Worm (Caenorhabditis elegans) whole organism, L1 larva: ENCODE data around the gene F55G11.10.

Experiments used
- C04F5.9 ChIP-seq: sonication (generic microtip); optimal IDR thresholded peaks from 2 replicates; lab custom pipeline; 2016; ENCODE audit warnings: missing genetic modification characterization, missing compliant biosample characterization
- C34B4.2 ChIP-seq: sonication (generic microtip); optimal IDR thresholded peaks from 2 replicates; lab custom pipeline; 2017; ENCODE audit warnings: mild to moderate bottlenecking, missing genetic modification characterization, missing compliant biosample characterization
- aha-1 ChIP-seq: fragments of 150-350 bp; optimal IDR thresholded peaks from 2 replicates; lab custom pipeline; 2014; ENCODE audit warnings: missing biosample characterization, missing genetic modification characterization
- alr-1 ChIP-seq: fragments of 200-800 bp; sonication (Bioruptor generic); optimal IDR thresholded peaks from 2 replicates; lab custom pipeline; 2018; ENCODE audit warnings: borderline replicate concordance, mild to moderate bottlenecking, missing genetic modification characterization, missing compliant biosample characterization
- aly-2 ChIP-seq: fragments of 150-350 bp; optimal IDR thresholded peaks from 2 replicates; lab custom pipeline; 2014; ENCODE audit warnings: missing biosample characterization, missing genetic modification characterization
- blmp-1 ChIP-seq: fragments of 150-350 bp; optimal IDR thresholded peaks from 2 replicates; lab custom pipeline; 2014; ENCODE audit warnings: missing biosample characterization, missing genetic modification characterization
- ceh-8 ChIP-seq: fragments of 200-800 bp; sonication (Bioruptor generic); optimal IDR thresholded peaks from 2 replicates; lab custom pipeline; 2018; ENCODE audit warnings: mild to moderate bottlenecking, missing genetic modification characterization, moderate library complexity, missing compliant biosample characterization
- ceh-88 ChIP-seq: fragments of 200-800 bp; sonication (Bioruptor generic); IDR thresholded peaks from 2 replicates; pipeline ENCODE4 v1.3.6; 2022; ENCODE audit warnings: missing genetic modification characterization, missing compliant biosample characterization
- ces-1 ChIP-seq: fragments of 150-350 bp; optimal IDR thresholded peaks from 2 replicates; lab custom pipeline; 2014; ENCODE audit warnings: missing biosample characterization, missing genetic modification reagents, missing genetic modification characterization
- dsc-1 ChIP-seq: sonication (generic microtip); optimal IDR thresholded peaks from 2 replicates; lab custom pipeline; 2016; ENCODE audit warnings: mild to moderate bottlenecking, missing genetic modification characterization, missing compliant biosample characterization
- efl-1 ChIP-seq, 4 experiments: fragments of 150-350 bp; optimal IDR thresholded peaks in 3 of 4; peaks in 1 of 4; 1 replicate in 1 of 4; 2 replicates in 3 of 4; lab custom pipeline; 2014; ENCODE audit warnings: missing biosample characterization in 2 of 4, missing genetic modification characterization in 2 of 4, missing genetic modification reagents in 2 of 4
- egl-13 ChIP-seq: sonication (generic microtip); optimal IDR thresholded peaks from 2 replicates; lab custom pipeline; 2016; ENCODE audit warnings: missing genotype, missing genetic modification reagents, missing genetic modification characterization, missing compliant biosample characterization
- elt-2 ChIP-seq: sonication (generic microtip); optimal IDR thresholded peaks from 2 replicates; lab custom pipeline; 2016; ENCODE audit warnings: missing genetic modification characterization, mild to moderate bottlenecking, inconsistent platforms, missing compliant biosample characterization, missing genetic modification reagents
- elt-3 ChIP-seq, 6 experiments: fragments of 150-350 bp in 1 of 6; sonication (generic microtip); optimal IDR thresholded peaks; 2 replicates each; lab custom pipeline; 2017 to 2018; ENCODE audit warnings: missing biosample characterization in 6 of 6, missing genetic modification characterization in 6 of 6, inconsistent platforms in 1 of 6
- ets-5 ChIP-seq: fragments of 200-800 bp; sonication (Bioruptor generic); IDR thresholded peaks from 2 replicates; pipeline ENCODE4 v1.3.6; 2022; ENCODE audit warnings: missing genetic modification characterization, missing compliant biosample characterization
- fkh-4 ChIP-seq: sonication (generic microtip); optimal IDR thresholded peaks from 2 replicates; lab custom pipeline; 2016; ENCODE audit warnings: missing compliant biosample characterization, missing genetic modification characterization, borderline replicate concordance
- fkh-8 ChIP-seq: sonication (generic microtip); optimal IDR thresholded peaks from 2 replicates; lab custom pipeline; 2016; ENCODE audit warnings: mild to moderate bottlenecking, missing genetic modification characterization, missing compliant biosample characterization
- grh-1 ChIP-seq: fragments of 200-800 bp; sonication (Bioruptor generic); IDR thresholded peaks from 2 replicates; pipeline ENCODE4 v1.3.6; 2022; ENCODE audit warnings: missing genetic modification reagents, missing genetic modification characterization, missing compliant biosample characterization
- hlh-17 ChIP-seq: fragments of 200-800 bp; sonication (Bioruptor generic); optimal IDR thresholded peaks from 2 replicates; lab custom pipeline; 2018; ENCODE audit warnings: missing genetic modification characterization, mild to moderate bottlenecking, missing compliant biosample characterization, moderate library complexity, borderline replicate concordance
- irx-1 ChIP-seq: sonication (generic microtip); optimal IDR thresholded peaks from 2 replicates; lab custom pipeline; 2016; ENCODE audit warnings: missing genetic modification characterization, missing compliant biosample characterization
- lin-14 ChIP-seq: fragments of 200-800 bp; sonication (Bioruptor generic); optimal IDR thresholded peaks from 2 replicates; lab custom pipeline; 2018; ENCODE audit warnings: mild to moderate bottlenecking, missing genetic modification characterization, moderate library complexity, missing compliant biosample characterization
- lin-15B ChIP-seq: fragments of 150-350 bp; sonication (generic microtip); optimal IDR thresholded peaks from 3 replicates; lab custom pipeline; 2014; ENCODE audit warnings: missing biosample characterization, missing genetic modification characterization
- lin-35 ChIP-seq, 2 experiments: fragments of 150-350 bp; optimal IDR thresholded peaks; 2 replicates each; lab custom pipeline; 2014; ENCODE audit warnings: missing biosample characterization in 2 of 2, missing genetic modification characterization in 2 of 2, missing genetic modification reagents in 2 of 2
- lin-39 ChIP-seq: fragments of 150-350 bp; optimal IDR thresholded peaks from 2 replicates; lab custom pipeline; 2014; ENCODE audit warnings: missing biosample characterization, missing genetic modification reagents, missing genetic modification characterization
- lir-3 ChIP-seq: sonication (generic microtip); optimal IDR thresholded peaks from 2 replicates; lab custom pipeline; 2016; ENCODE audit warnings: mild to moderate bottlenecking, missing genetic modification characterization, moderate library complexity, missing compliant biosample characterization; ENCODE audit not compliant: poor library complexity
- lsy-2 ChIP-seq, 2 experiments: fragments of 150-350 bp; optimal IDR thresholded peaks; 2 replicates each; lab custom pipeline; 2014; ENCODE audit warnings: missing biosample characterization in 2 of 2, missing genetic modification characterization in 2 of 2
- mab-9 ChIP-seq: fragments of 200-800 bp; sonication (Bioruptor generic); IDR thresholded peaks from 2 replicates; pipeline ENCODE4 v1.3.6; 2022; ENCODE audit warnings: missing genetic modification reagents, missing genetic modification characterization, missing compliant biosample characterization
- mep-1 ChIP-seq: fragments of 150-350 bp; optimal IDR thresholded peaks from 2 replicates; lab custom pipeline; 2014; ENCODE audit warnings: missing biosample characterization, missing genetic modification characterization
- nhr-11 ChIP-seq: fragments of 150-350 bp; optimal IDR thresholded peaks from 2 replicates; lab custom pipeline; 2014; ENCODE audit warnings: missing biosample characterization, missing genetic modification characterization
- nhr-20 ChIP-seq: sonication (generic microtip); optimal IDR thresholded peaks from 2 replicates; lab custom pipeline; 2016; ENCODE audit warnings: mild to moderate bottlenecking, missing genetic modification characterization, missing compliant biosample characterization
- nhr-71 ChIP-seq: sonication (generic microtip); optimal IDR thresholded peaks from 2 replicates; lab custom pipeline; 2016; ENCODE audit warnings: mild to moderate bottlenecking, missing genetic modification characterization, moderate library complexity, missing compliant biosample characterization
- nhr-77 ChIP-seq: fragments of 150-350 bp; optimal IDR thresholded peaks from 2 replicates; lab custom pipeline; 2014; ENCODE audit warnings: missing biosample characterization, missing genetic modification characterization
- nhr-84 ChIP-seq: sonication (generic microtip); optimal IDR thresholded peaks from 2 replicates; lab custom pipeline; 2017; ENCODE audit warnings: missing biosample characterization, missing genetic modification characterization
- nhr-90 ChIP-seq: sonication (generic microtip); optimal IDR thresholded peaks from 2 replicates; lab custom pipeline; 2016; ENCODE audit warnings: mild to moderate bottlenecking, missing genetic modification characterization, missing compliant biosample characterization; ENCODE audit not compliant: poor library complexity
- pag-3 ChIP-seq: sonication (generic microtip); optimal IDR thresholded peaks from 2 replicates; lab custom pipeline; 2017; ENCODE audit warnings: missing genetic modification characterization, mild to moderate bottlenecking, missing compliant biosample characterization, antibody characterized with exemption, borderline replicate concordance; ENCODE audit not compliant: insufficient read depth
- pax-3 ChIP-seq: fragments of 200-800 bp; sonication (Bioruptor generic); optimal IDR thresholded peaks from 2 replicates; lab custom pipeline; 2018; ENCODE audit warnings: mild to moderate bottlenecking, missing genetic modification characterization, moderate library complexity, missing compliant biosample characterization
- pqm-1 ChIP-seq: sonication (generic microtip); optimal IDR thresholded peaks from 3 replicates; lab custom pipeline; 2017; ENCODE audit warnings: missing biosample characterization, missing genetic modification characterization
- snu-23 ChIP-seq: sonication (generic microtip); optimal IDR thresholded peaks from 2 replicates; lab custom pipeline; 2016; ENCODE audit warnings: missing genetic modification characterization, missing compliant biosample characterization
- sox-4 ChIP-seq: sonication (generic microtip); optimal IDR thresholded peaks from 2 replicates; lab custom pipeline; 2016; ENCODE audit warnings: missing genetic modification characterization, missing compliant biosample characterization
- sptf-1 ChIP-seq: fragments of 150-350 bp; optimal IDR thresholded peaks from 2 replicates; lab custom pipeline; 2014; ENCODE audit warnings: missing biosample characterization, missing genetic modification characterization
- swsn-7 ChIP-seq: sonication (generic microtip); optimal IDR thresholded peaks from 2 replicates; lab custom pipeline; 2016; ENCODE audit warnings: missing genetic modification characterization, missing compliant biosample characterization
- tbx-2 ChIP-seq: sonication (generic microtip); optimal IDR thresholded peaks from 2 replicates; lab custom pipeline; 2016; ENCODE audit warnings: missing genetic modification characterization, missing compliant biosample characterization
- tlp-1 ChIP-seq: fragments of 150-350 bp; optimal IDR thresholded peaks from 2 replicates; lab custom pipeline; 2014; ENCODE audit warnings: missing biosample characterization, missing genetic modification characterization
- unc-130 ChIP-seq: fragments of 150-350 bp; optimal IDR thresholded peaks from 2 replicates; lab custom pipeline; 2017; ENCODE audit warnings: missing biosample characterization, missing genetic modification characterization, inconsistent platforms
- ztf-11 ChIP-seq, 2 experiments: sonication (generic microtip); optimal IDR thresholded peaks; 2 replicates each; lab custom pipeline; 2016 to 2017; ENCODE audit warnings: missing genetic modification characterization in 2 of 2, missing biosample characterization in 1 of 2, missing compliant biosample characterization in 1 of 2

The F55G11.10 gene

ce11 chrIV:12936221-12936776, 12.3 kb upstream of the F55G11.10 start, which contains the start of the genes cld-1 and dod-21:
cld-1 (minus strand) TSS chrIV:12936271.
dod-21 (plus strand) TSS chrIV:12936738.
- TF ChIP-seq fkh-4 (tag; lab: Kevin White, UChicago) (no peak), hlh-17 (GFP tag; lab: Kevin White, UChicago) (no peak), nhr-77 (tag; lab: Kevin White, UChicago) (no peak), nhr-71 (tag; lab: Kevin White, UChicago) (peak; percentile 40), elt-2 (tag; lab: Kevin White, UChicago) (peak; percentile 100), sptf-1 (no peak), fkh-8 (tag; lab: Kevin White, UChicago) (no peak), lin-15B (tag; lab: Kevin White, UChicago) (no peak), ceh-88 (GFP tag; lab: Robert Waterston, UW) (no peak), nhr-84 (tag; lab: Kevin White, UChicago) (no peak), lsy-2 (tag; optimal IDR thresholded peaks at IDR 0.05; lab: Kevin White, UChicago) (no peak), mab-9 (GFP tag; lab: Robert Waterston, UW) (no peak), egl-13 (tag; lab: Kevin White, UChicago) (no peak), tlp-1 (tag; lab: Kevin White, UChicago) (peak; percentile 66), nhr-20 (peak; percentile 14), C04F5.9 (no peak), swsn-7 (no peak), lin-35 (GFP tag; optimal IDR thresholded peaks at IDR 0.05; lab: Kevin White, UChicago) (no peak), ets-5 (GFP tag; lab: Robert Waterston, UW) (no peak), efl-1 (optimal IDR thresholded peaks at IDR 0.05; lab: Kevin White, UChicago) (no peak), efl-1 (GFP tag; optimal IDR thresholded peaks at IDR 0.05 in 1 of 2; lab: Kevin White, UChicago) (no peak), grh-1 (GFP tag; lab: Robert Waterston, UW) (no peak), nhr-11 (tag; lab: Kevin White, UChicago) (no peak), nhr-90 (tag; lab: Kevin White, UChicago) (peak; percentile 28), snu-23 (GFP tag; lab: Kevin White, UChicago) (no peak), lir-3 (no peak), pqm-1 (tag; lab: Kevin White, UChicago) (peak; percentile 5), ztf-11 (tag; optimal IDR thresholded peaks at IDR 0.05; lab: Kevin White, UChicago) (no peak)

ce11 chrIV:12941254-12941653, 7.3 kb upstream of the F55G11.10 start, which contains the start of gene dod-24:
dod-24 (minus strand) TSS chrIV:12941354.
- TF ChIP-seq swsn-7, result no peak
- no peak for TF ChIP-seq pax-3 (tag; lab: Kevin White, UChicago)
- TF ChIP-seq sptf-1, result no peak
- no peak for TF ChIP-seq ets-5 (GFP tag; lab: Robert Waterston, UW)
- TF ChIP-seq sox-4 (tag; lab: Kevin White, UChicago), result no peak
- TF ChIP-seq unc-130 (tag; lab: Kevin White, UChicago), result no peak
- TF ChIP-seq tbx-2 (tag; lab: Kevin White, UChicago), result no peak

- TF ChIP-seq ces-1 (GFP tag; lab: Kevin White, UChicago) (no peak), dsc-1 (tag; lab: Kevin White, UChicago) (no peak), C34B4.2 (no peak), aha-1 (tag; lab: Kevin White, UChicago) (no peak), blmp-1 (no peak), ceh-8 (GFP tag; lab: Kevin White, UChicago) (no peak), pag-3 (tag; lab: Kevin White, UChicago) (no peak), fkh-4 (tag; lab: Kevin White, UChicago) (no peak), alr-1 (no peak), snu-23 (GFP tag; lab: Kevin White, UChicago) (no peak), lin-14 (GFP tag; lab: Kevin White, UChicago) (no peak), irx-1 (no peak), mep-1 (tag; lab: Kevin White, UChicago) (no peak), grh-1 (GFP tag; lab: Robert Waterston, UW) (no peak), lin-39 (tag; lab: Kevin White, UChicago) (no peak), aly-2 (tag; lab: Kevin White, UChicago) (no peak), elt-3 (tag; optimal IDR thresholded peaks at IDR 0.05; lab: Kevin White, UChicago) (no peak), nhr-84 (tag; lab: Kevin White, UChicago) (no peak)
Observed at ce11 chrIV:12942633-12943032, 5.9 kb upstream of the F55G11.10 start, which contains the start of gene dct-19. dct-19 (plus strand) TSS chrIV:12942933.
